Fruit fly (Drosophila melanogaster) ovary, adult (tissue): ENCODE data around the gene sowah.

ENCODE experiments used
- CG17801 ChIP-seq: fragments of 200-800 bp; optimal IDR thresholded peaks from 2 replicates; lab custom pipeline; 2019; ENCODE audit warnings: missing biosample characterization, mild to moderate bottlenecking, missing genetic modification characterization, moderate library complexity; ENCODE audit not compliant: partially characterized antibody

sowah gene

DNA sequence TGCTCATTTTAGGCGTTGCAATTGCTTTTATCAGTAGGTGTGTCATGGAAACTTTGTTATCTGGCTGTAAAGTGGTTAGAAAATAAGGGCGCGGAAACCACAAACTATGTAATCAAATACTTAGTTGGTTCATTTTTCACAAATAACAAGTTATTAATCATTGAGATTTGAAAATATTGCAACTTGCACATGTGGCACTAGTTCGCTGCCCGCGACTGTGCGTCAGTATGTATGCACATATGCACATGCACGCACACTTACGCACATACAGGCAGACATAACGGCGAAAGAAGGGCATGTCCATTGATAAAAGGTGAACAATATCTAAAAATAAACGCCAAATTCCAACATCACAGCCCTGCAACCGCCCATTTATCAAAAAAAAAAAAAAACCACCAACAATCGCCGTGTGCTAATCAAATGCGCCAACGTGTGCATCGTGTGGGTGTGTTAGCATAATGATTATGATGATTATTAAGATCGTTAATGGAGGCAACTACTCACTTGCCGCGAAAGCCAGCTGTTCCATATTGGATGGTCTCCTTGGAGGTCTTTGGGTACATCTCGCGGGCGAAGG, 42.8 kb downstream of the sowah start:
- TF ChIP-seq CG17801 (GFP tag; lab: Kevin White, UChicago) = no peak

DNA sequence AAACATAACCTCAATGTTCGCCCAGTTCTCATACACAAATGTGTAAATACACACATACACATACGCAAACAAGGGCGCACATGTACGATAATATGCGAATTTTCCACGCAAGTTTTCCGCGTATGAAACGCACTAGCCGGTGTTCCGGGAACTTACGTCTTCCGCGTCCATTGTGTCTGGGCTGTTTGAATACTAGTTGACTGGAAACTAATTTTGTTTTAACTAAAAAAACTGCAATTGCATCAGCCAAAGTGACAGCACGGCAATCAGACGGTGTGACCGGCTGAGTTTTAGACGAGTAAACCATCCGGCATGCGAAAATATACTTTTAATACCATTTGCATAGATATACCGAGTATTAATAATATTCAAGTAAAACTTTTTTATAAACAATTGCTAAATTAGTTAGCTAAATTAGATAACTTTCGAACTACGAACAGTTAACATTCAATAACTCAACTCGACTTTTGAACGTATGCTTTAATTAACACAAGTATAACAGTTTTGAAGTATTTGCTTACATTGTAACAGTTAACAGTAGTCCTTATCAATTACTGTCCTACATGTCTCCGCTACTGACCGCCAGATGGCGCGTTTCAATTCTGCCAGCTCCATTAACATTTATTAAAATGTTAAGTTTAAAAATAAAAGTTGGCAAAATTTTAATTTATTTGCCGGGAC, 45.8 kb downstream of the sowah start, which contains the start of gene eIF2beta:
TSS of gene eIF2beta (minus strand) at position 299 of the 681 bp plus-strand sequence.
- peak; percentile 40 for TF ChIP-seq CG17801 (GFP tag; lab: Kevin White, UChicago)

DNA sequence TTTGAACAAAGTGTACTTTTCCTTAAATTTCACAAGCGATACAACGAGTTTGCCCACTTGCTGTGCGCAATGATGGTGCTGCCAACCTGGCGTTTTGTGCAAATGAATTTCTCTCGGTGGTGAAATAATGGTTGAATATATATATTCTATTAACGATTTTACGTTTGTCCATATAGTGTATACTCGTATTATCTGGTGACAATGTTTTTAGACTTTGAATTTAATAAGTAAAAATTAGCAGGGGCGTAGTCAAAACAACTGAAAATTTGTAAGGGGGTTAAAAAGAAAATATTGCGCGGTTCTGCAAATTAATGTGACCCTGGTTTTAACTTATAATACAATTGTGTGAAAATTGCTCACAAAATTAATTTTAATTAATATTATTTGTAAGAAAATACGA, 48.4 kb downstream of the sowah start, which contains the start of the genes ver and Gcn5:
TSS of gene ver (plus strand) at position 47 of the 400 bp plus-strand sequence.
TSS of gene Gcn5 (minus strand) at position 74 of the 400 bp plus-strand sequence.
- peak; percentile 96 for TF ChIP-seq CG17801 (GFP tag; lab: Kevin White, UChicago)

DNA sequence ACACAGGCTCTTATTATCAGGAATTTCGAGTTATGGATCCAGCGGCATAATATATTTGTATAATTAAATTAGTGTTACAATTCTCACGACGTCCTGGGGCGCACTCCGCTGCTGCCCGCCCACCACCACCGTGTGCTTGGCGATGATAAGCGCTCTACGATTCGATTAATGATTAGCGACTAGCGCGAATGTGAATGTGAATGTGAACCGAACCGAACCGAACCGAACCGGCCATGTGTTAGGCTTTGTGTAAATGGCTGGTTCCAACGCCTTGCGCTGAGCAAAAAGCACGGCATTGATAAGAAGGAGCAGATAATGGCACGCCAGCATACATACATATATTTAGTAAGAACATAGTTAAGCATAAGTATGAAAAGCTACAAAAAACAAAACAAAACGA, 53.0 kb downstream of the sowah start:
- no peak for TF ChIP-seq CG17801 (GFP tag; lab: Kevin White, UChicago)

DNA sequence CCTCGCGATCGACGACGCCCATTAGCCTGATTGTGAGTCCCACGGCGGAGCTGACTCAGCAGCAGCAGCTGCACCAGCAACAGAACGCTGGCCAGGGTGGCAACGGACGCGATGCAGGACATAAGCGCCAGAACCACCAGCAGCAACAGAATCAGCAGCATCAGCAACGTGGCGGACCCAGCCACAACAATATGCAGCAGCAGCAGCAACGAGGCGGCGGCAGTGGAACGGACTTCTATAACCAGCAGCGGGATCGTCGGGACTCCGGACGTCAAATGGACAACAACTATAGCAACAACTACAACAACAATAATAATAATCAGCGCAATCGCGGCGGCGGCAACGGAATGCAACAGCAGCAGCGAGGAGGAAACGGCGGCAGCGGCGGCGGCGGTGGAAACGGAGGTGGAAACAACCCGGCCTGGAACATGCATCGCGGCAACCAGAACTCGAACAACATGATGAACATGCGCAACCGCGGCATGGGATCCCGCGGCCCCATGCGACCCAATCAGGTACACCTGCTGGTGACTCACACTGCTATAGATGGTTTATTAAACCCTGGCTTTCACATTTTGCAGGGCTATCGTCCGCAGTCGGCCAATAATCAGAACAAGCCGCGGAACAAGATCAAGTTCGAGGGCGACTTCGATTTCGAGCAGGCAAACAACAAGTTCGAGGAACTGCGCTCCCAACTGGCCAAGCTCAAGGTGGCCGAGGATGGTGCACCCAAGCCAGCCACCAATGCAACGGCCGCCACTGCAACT, 54.7 kb downstream of the sowah start:
- TF ChIP-seq CG17801 (GFP tag; lab: Kevin White, UChicago) = no peak

DNA sequence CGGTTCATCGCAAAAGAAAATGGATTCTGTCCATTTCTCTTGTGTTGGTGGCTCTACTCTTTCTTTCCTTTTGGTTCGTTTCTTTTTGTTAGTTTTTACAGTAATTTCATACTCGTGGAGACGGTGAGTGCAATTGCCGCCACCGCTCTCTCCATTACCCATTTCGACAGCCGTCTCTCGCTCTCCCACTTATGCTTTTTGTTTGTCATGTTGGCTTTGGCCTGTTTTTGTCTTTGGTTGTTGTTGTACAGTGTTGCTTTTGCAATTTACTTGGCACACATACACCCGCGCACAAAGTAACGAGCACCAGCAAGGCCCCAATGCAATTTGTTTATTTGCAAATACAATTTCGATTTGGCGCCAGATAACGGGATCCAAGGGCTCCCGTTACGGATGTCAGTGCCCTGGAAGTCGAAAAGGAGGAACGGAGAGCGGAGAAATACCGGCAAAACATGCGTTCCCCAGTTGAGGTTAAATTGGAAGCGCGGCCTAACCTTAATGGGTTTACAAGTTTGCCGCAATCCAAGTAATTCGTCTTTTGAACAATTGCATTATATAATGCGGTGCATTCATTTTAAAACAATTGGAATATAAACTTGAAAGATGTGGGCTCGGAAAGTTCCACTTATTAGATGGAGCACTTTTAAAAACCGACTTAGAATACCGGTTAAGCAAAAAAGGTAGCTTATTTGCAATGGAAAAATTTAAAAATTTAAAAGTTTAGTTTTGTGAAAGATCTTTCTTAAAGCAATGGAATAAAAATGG, 56.5 kb downstream of the sowah start:
- peak; percentile 72 for TF ChIP-seq CG17801 (GFP tag; lab: Kevin White, UChicago)

DNA sequence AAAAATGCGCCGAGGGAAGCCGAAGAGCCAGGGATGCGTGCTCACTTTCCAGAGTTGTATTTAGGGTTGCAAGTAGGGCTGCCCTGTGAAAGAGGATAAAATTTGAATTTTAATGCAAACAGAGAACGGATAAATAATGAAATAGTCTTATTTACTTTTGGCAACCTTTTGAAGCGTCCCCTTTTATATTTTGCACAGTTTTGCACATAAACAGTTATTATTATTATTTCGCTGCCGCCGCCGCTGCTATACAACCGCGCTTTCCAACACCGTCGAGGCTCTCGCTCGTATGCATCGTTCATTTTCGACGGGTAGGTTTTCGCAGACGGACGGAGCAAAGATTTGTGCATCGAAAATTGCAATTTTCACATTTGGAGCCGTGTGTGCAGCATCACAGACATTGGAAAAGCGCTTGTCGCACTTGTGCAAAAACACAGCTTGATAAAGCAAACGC, 57.6 kb downstream of the sowah start, which contains the start of the genes sti and tral:
TSS of gene sti (minus strand) at position 54 of the 454 bp plus-strand sequence.
TSS of gene tral (plus strand) at position 298 of the 454 bp plus-strand sequence.
- TF ChIP-seq CG17801 (GFP tag; lab: Kevin White, UChicago) = peak; percentile 82

DNA sequence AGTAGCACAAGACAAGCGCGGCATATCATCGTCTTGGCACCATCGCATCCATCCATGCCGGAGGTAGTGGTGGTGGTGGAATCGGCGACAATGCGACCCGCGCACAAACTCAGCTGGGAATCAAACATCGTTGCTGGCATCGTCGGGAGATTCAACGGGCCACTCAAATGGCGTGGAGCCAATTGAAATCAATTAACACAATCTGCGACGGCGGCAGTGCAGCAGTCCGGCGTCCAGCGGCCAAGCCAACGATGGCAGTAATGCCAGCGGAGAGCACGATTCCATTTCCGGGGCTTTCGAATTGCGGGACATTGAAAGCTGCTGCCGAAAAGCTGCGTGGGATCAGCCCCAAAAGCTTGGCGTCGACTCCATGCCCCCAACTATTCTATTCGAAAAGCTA, 64.8 kb downstream of the sowah start, which contains the start of gene CG10654:
TSS of gene CG10654 (minus strand) at position 270 of the 400 bp plus-strand sequence.
- no peak for TF ChIP-seq CG17801 (GFP tag; lab: Kevin White, UChicago)

DNA sequence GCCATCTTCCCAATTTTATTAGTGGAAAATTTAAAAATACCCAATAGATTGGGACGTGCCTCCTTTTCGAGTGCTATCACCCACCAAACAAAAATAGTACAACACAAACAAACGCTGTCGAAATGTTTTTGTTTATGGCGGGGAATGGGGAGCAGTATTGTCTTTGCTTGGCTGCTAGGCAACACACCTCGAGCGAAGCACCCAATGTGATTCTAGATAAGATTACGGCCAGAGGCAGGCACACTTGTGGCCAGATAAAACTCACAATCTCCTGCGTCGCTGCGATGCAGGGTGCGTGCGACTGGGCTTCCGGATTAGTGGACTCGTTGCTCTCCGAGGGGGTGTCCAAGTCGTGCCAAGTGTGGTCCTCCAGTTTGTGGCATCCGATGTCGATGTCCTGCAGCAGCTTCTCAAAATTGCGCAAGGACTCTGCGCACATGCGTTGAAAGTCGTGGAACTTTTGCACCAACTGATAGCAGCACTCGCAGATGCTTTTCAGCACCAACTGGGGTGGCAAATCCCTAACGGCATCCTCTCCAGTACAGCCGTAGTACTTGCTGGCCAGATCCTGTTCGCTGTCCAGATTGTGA, 65.3 kb downstream of the sowah start:
- no peak for TF ChIP-seq CG17801 (GFP tag; lab: Kevin White, UChicago)

DNA sequence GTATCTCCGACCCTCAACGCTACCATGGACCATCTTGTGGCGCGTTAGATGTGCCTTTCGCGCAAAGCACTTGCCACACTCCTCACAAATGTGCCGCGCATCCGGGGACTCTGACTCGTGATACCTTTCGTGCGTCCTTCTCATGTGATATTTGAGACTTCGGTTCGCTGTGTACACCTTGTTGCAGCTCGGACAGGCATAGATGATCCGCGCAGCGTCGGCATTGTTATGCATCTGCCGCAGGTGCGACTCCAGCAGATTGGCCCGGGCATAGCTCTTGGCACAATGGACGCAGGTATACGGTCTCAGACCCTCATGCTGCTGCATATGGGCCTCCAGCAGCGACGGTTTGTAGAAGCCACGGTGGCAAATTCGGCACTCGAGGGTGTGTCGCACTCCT, 66.4 kb downstream of the sowah start:
- TF ChIP-seq CG17801 (GFP tag; lab: Kevin White, UChicago) = no peak

DNA sequence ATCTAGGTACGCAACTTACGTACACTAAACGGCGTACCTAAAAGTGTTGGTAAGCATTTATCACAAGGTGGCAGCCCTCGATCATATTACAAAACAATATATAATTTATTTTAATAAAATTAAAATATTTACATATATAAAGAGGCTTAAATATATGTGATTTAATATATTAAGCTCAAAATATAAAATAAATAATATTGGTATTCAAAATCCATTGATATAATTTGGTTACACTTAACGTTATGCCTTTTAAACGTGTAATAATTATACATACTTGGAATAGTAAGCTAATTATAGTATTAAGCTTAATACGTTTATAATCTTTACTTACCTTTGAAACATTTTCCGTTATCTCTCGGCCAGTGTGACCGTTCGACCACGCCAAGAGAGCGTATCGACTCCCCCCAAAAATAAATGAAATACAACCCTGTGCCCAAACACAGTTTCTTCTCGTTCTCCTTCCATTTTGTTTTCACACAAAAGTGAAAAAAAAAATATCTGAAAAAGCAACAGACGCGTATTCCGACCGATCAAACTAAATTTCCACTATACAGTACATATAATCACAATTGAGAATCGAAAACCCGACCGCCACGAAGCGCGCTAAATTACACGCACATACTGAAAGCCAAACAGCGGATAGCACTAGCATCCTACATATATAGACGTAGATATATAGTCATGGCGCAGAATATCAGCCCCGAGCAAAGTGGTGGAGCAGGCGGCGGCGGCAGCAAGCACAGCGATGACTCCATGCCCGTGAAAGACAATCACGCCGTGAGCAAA, 68.3 kb downstream of the sowah start, which contains the start of the genes CG10646 and vih:
TSS of gene CG10646 (minus strand) at position 30 of the 786 bp plus-strand sequence.
TSS of gene vih (plus strand) at position 428 of the 786 bp plus-strand sequence.
- peak; percentile 35 for TF ChIP-seq CG17801 (GFP tag; lab: Kevin White, UChicago)

DNA sequence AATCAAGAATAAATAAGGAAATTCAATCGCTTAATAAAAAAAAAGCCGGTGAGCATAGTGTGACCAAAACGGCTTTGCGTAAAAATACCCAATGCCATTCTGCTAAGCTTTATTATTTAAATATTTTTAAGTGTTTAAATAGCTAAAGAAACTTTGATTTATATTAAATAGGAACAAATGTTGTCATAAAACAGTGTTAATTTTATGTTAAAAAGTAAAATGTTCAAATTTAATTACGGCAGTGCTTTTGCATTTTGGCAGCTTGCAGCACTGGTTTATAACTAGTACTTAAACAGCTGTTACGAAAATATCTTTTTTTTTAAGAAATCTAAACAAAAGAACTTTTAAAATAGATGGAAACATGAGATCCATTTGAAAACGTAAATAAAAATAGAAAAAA, 71.1 kb downstream of the sowah start, which contains the start of the genes CG10638 and CG10681:
TSS of gene CG10638 (minus strand) at position 63 of the 400 bp plus-strand sequence.
TSS of gene CG10681 (plus strand) at position 265 of the 400 bp plus-strand sequence.
- TF ChIP-seq CG17801 (GFP tag; lab: Kevin White, UChicago) = peak; percentile 80
